Worm (Caenorhabditis elegans) whole organism, L2 larva: Measurements from ENCODE around the gene nasp-1.

Source experiments
- F13H6.1 ChIP-seq: sonication (generic microtip); optimal IDR thresholded peaks from 2 replicates; lab custom pipeline; 2016; ENCODE audit warnings: missing genetic modification characterization, missing compliant biosample characterization
- elt-1 ChIP-seq: fragments of 150-350 bp; optimal IDR thresholded peaks from 2 replicates; lab custom pipeline; 2014; ENCODE audit warnings: missing biosample characterization, missing genetic modification characterization
- nhr-12 ChIP-seq: fragments of 150-350 bp; optimal IDR thresholded peaks from 2 replicates; lab custom pipeline; 2014; ENCODE audit warnings: missing biosample characterization, missing genetic modification characterization
- nhr-237 ChIP-seq: fragments of 150-350 bp; optimal IDR thresholded peaks from 2 replicates; lab custom pipeline; 2014; ENCODE audit warnings: missing biosample characterization, missing genetic modification characterization
- nhr-77 ChIP-seq: fragments of 150-350 bp; optimal IDR thresholded peaks from 2 replicates; lab custom pipeline; 2014; ENCODE audit warnings: missing biosample characterization, missing genetic modification characterization

DNA sequence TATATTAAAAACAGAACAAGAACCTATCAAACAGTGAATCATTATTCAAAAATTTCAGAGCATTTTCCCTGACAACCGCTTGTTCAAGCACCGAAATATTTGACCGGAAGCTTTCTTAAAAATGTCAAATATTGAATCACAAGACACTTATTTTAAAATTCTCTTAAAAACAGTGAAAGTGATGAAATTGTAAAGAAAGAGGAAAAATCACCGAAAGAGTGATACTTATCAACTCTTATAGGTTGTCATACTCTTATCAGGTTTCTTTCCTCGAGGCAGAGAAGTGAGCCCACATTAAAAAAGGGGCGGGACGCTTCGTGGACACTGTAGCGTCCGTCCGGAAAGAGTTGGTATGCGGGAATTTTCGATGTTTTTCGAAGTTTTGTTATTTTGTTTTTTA, 47.4 kb downstream of the nasp-1 start:
- TF ChIP-seq nhr-237 (tag; lab: Kevin White, UChicago), result no peak
- no peak for TF ChIP-seq nhr-77 (tag; lab: Kevin White, UChicago)
- TF ChIP-seq F13H6.1 (tag; lab: Kevin White, UChicago), result no peak
- no peak for TF ChIP-seq elt-1 (tag; lab: Kevin White, UChicago)
- TF ChIP-seq nhr-12 (tag; lab: Kevin White, UChicago), result no peak
